Worm (Caenorhabditis elegans) whole organism, late embryonic: Measurements from ENCODE around the gene F36H5.9.

Experiments
- C08G9.2 ChIP-seq: sonication (generic microtip); optimal IDR thresholded peaks from 2 replicates; lab custom pipeline; 2016; ENCODE audit warnings: mild to moderate bottlenecking, missing genetic modification characterization, moderate library complexity, missing compliant biosample characterization
- C38D4.7 ChIP-seq: fragments of 200-800 bp; sonication (Bioruptor generic); optimal IDR thresholded peaks from 2 replicates; lab custom pipeline; 2018; ENCODE audit warnings: mild to moderate bottlenecking, missing genetic modification characterization, moderate library complexity, missing compliant biosample characterization
- F13H6.1 ChIP-seq: sonication (generic microtip); optimal IDR thresholded peaks from 2 replicates; lab custom pipeline; 2016; ENCODE audit warnings: missing genetic modification characterization, missing compliant biosample characterization
- Y22D7AL.16 ChIP-seq: sonication (generic microtip); optimal IDR thresholded peaks from 2 replicates; lab custom pipeline; 2016; ENCODE audit warnings: missing genetic modification characterization, missing compliant biosample characterization
- ceh-18 ChIP-seq: sonication (generic microtip); optimal IDR thresholded peaks from 2 replicates; lab custom pipeline; 2016; ENCODE audit warnings: missing genetic modification characterization, missing compliant biosample characterization
- ceh-30 ChIP-seq: fragments of 150-350 bp; optimal IDR thresholded peaks from 2 replicates; lab custom pipeline; 2014; ENCODE audit warnings: missing biosample characterization, missing genetic modification characterization
- ceh-34 ChIP-seq: sonication (generic microtip); optimal IDR thresholded peaks from 2 replicates; lab custom pipeline; 2016; ENCODE audit warnings: mild to moderate bottlenecking, missing genetic modification characterization, missing compliant biosample characterization
- ceh-48 ChIP-seq: sonication (generic microtip); optimal IDR thresholded peaks from 2 replicates; lab custom pipeline; 2016; ENCODE audit warnings: missing genetic modification characterization, inconsistent platforms, missing compliant biosample characterization
- che-1 ChIP-seq: sonication (generic microtip); optimal IDR thresholded peaks from 2 replicates; lab custom pipeline; 2016; ENCODE audit warnings: mild to moderate bottlenecking, missing genetic modification characterization, missing compliant biosample characterization
- dmd-4 ChIP-seq: sonication (generic microtip); optimal IDR thresholded peaks from 2 replicates; lab custom pipeline; 2016; ENCODE audit warnings: borderline replicate concordance, missing genetic modification characterization, missing compliant biosample characterization
- dve-1 ChIP-seq: sonication (generic microtip); optimal IDR thresholded peaks from 2 replicates; lab custom pipeline; 2017; ENCODE audit warnings: antibody characterized with exemption, mild to moderate bottlenecking, missing genetic modification characterization, missing compliant biosample characterization
- elt-4 ChIP-seq: sonication (generic microtip); optimal IDR thresholded peaks from 2 replicates; lab custom pipeline; 2016; ENCODE audit warnings: missing genetic modification characterization, missing compliant biosample characterization
- ets-4 ChIP-seq: sonication (generic microtip); optimal IDR thresholded peaks from 2 replicates; lab custom pipeline; 2016; ENCODE audit warnings: missing genetic modification characterization, missing compliant biosample characterization
- fax-1 ChIP-seq: sonication (generic microtip); optimal IDR thresholded peaks from 2 replicates; lab custom pipeline; 2016; ENCODE audit warnings: missing genotype, missing genetic modification characterization, missing compliant biosample characterization
- gmeb-2 ChIP-seq: sonication (generic microtip); optimal IDR thresholded peaks from 2 replicates; lab custom pipeline; 2016; ENCODE audit warnings: missing genetic modification characterization, inconsistent platforms, missing compliant biosample characterization
- hlh-13 ChIP-seq: fragments of 200-800 bp; sonication (Bioruptor generic); optimal IDR thresholded peaks from 2 replicates; lab custom pipeline; 2018; ENCODE audit warnings: mild to moderate bottlenecking, missing genetic modification characterization, missing compliant biosample characterization
- hlh-30 ChIP-seq: sonication (generic microtip); optimal IDR thresholded peaks from 2 replicates; lab custom pipeline; 2017; ENCODE audit warnings: antibody characterized with exemption, missing genetic modification characterization, missing compliant biosample characterization; ENCODE audit not compliant: insufficient read depth
- hlh-6 ChIP-seq: sonication (generic microtip); optimal IDR thresholded peaks from 2 replicates; lab custom pipeline; 2016; ENCODE audit warnings: missing genotype, missing genetic modification characterization, missing compliant biosample characterization
- hlh-8 ChIP-seq: sonication (generic microtip); optimal IDR thresholded peaks from 2 replicates; lab custom pipeline; 2016; ENCODE audit warnings: missing genotype, missing genetic modification characterization, missing compliant biosample characterization
- mec-3 ChIP-seq: sonication (generic microtip); optimal IDR thresholded peaks from 2 replicates; lab custom pipeline; 2016; ENCODE audit warnings: borderline replicate concordance, missing genetic modification characterization, missing compliant biosample characterization
- nfya-1 ChIP-seq: sonication (generic microtip); optimal IDR thresholded peaks from 2 replicates; lab custom pipeline; 2017; ENCODE audit warnings: missing genetic modification characterization, mild to moderate bottlenecking, missing compliant biosample characterization, antibody characterized with exemption, moderate library complexity
- nhr-11 ChIP-seq: fragments of 150-350 bp; optimal IDR thresholded peaks from 2 replicates; lab custom pipeline; 2014; ENCODE audit warnings: missing biosample characterization, missing genetic modification characterization
- pat-9 ChIP-seq: fragments of 200-800 bp; sonication (Bioruptor generic); optimal IDR thresholded peaks from 2 replicates; lab custom pipeline; 2018; ENCODE audit warnings: mild to moderate bottlenecking, missing genetic modification characterization, moderate library complexity, missing compliant biosample characterization
- pax-1 ChIP-seq: fragments of 150-350 bp; optimal IDR thresholded peaks from 2 replicates; lab custom pipeline; 2014; ENCODE audit warnings: missing biosample characterization, missing genetic modification characterization
- pha-2 ChIP-seq: sonication (generic microtip); optimal IDR thresholded peaks from 2 replicates; lab custom pipeline; 2017; ENCODE audit warnings: mild to moderate bottlenecking, missing genetic modification characterization, missing compliant biosample characterization
- pha-4 ChIP-seq: fragments of 150-350 bp; optimal IDR thresholded peaks from 2 replicates; lab custom pipeline; 2018; ENCODE audit warnings: missing biosample characterization, missing genetic modification reagents, missing genetic modification characterization
- pqm-1 ChIP-seq: sonication (generic microtip); optimal IDR thresholded peaks from 2 replicates; lab custom pipeline; 2016; ENCODE audit warnings: missing genetic modification characterization, missing compliant biosample characterization
- pros-1 ChIP-seq: fragments of 150-350 bp; optimal IDR thresholded peaks from 2 replicates; lab custom pipeline; 2014; ENCODE audit warnings: missing biosample characterization, missing genetic modification reagents, missing genetic modification characterization
- rnt-1 ChIP-seq: sonication (generic microtip); optimal IDR thresholded peaks from 2 replicates; lab custom pipeline; 2016; ENCODE audit warnings: missing genetic modification characterization, missing compliant biosample characterization
- sdc-2 ChIP-seq: sonication (generic microtip); optimal IDR thresholded peaks from 2 replicates; lab custom pipeline; 2016; ENCODE audit warnings: missing genotype, missing genetic modification characterization, missing compliant biosample characterization
- syd-9 ChIP-seq: sonication (generic microtip); optimal IDR thresholded peaks from 2 replicates; lab custom pipeline; 2016; ENCODE audit warnings: mild to moderate bottlenecking, missing genetic modification characterization, moderate library complexity, missing compliant biosample characterization
- tbx-7 ChIP-seq: sonication (generic microtip); optimal IDR thresholded peaks from 2 replicates; lab custom pipeline; 2016; ENCODE audit warnings: missing genotype, missing genetic modification characterization, missing compliant biosample characterization
- unc-3 ChIP-seq, 2 experiments: fragments of 200-800 bp in 1 of 2; sonication (Bioruptor generic) in 1 of 2; sonication (generic microtip) in 1 of 2; conservative IDR thresholded peaks in 1 of 2; optimal IDR thresholded peaks in 1 of 2; 2 replicates each; pipeline versions ENCODE4 v1.3.6 to Lab custom; 2016 to 2022; ENCODE audit warnings: missing compliant biosample characterization in 2 of 2, missing genetic modification characterization in 2 of 2, missing genetic modification reagents in 1 of 2

F36H5.9 gene

ce11 chrII:1738844-1739243 is 14.0 kb downstream of the F36H5.9 start, which contains the start of the genes irld-9 and irld-33:
TSS of gene irld-9 (minus strand) at chrII:1738944.
TSS of gene irld-33 (plus strand) at chrII:1739052.
- TF ChIP-seq nhr-11 (no peak), tbx-7 (tag; lab: Kevin White, UChicago) (no peak), F13H6.1 (tag; lab: Kevin White, UChicago) (no peak), pax-1 (tag; lab: Kevin White, UChicago) (no peak), ceh-34 (no peak), che-1 (tag; lab: Kevin White, UChicago) (no peak), pqm-1 (tag; lab: Kevin White, UChicago) (no peak), pros-1 (tag; lab: Kevin White, UChicago) (no peak), pha-2 (no peak), rnt-1 (tag; lab: Kevin White, UChicago) (no peak), hlh-8 (tag; lab: Kevin White, UChicago) (no peak), C38D4.7 (GFP tag; lab: Kevin White, UChicago) (no peak), elt-4 (tag; lab: Kevin White, UChicago) (no peak)

ce11 chrII:1736353-1736752 is 16.5 kb downstream of the F36H5.9 start, which contains the start of gene ceh-83:
TSS of gene ceh-83 (minus strand) at chrII:1736533.
- no peak for TF ChIP-seq rnt-1 (tag; lab: Kevin White, UChicago)

DNA sequence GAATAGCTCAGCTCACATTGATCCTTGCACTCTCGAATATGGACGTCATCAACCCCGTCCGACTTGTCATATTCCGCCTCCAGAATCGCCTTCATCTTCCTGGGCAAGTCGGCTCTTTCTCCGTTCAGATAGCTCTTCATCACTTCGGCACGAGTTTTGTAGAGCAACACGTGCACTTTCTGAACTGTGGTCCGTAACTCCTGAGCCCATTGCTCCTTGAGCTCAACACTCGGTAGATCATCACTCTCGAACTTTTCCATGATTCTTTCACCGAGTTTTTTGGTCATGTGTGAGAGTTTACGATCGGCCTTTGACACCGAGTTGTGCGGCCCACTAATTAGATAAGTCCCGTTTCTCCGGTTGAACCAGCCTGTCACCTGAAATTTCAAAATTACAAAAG is 17.7 kb downstream of the F36H5.9 start:
- TF ChIP-seq fax-1 (tag; lab: Kevin White, UChicago), result no peak

- no peak for TF ChIP-seq pha-4
- TF ChIP-seq unc-3 (GFP tag; conservative IDR thresholded peaks at IDR 0.05; lab: Robert Waterston, UW), result no peak
- no peak for TF ChIP-seq unc-3 (tag; optimal IDR thresholded peaks at IDR 0.05; lab: Kevin White, UChicago)
- no peak for TF ChIP-seq pqm-1 (tag; lab: Kevin White, UChicago)
- TF ChIP-seq pax-1 (tag; lab: Kevin White, UChicago), result no peak
- no peak for TF ChIP-seq hlh-13 (GFP tag; lab: Kevin White, UChicago)
- no peak for TF ChIP-seq ceh-30 (tag; lab: Kevin White, UChicago)
- TF ChIP-seq nfya-1 (tag; lab: Kevin White, UChicago), result no peak
- TF ChIP-seq dve-1, result no peak
- no peak for TF ChIP-seq hlh-6
- TF ChIP-seq ceh-18, result no peak
These were observed 21.0 kb downstream of the F36H5.9 start, which contains the start of gene ceh-82 for ce11 chrII:1731932-1732331. TSS of gene ceh-82 (plus strand) at chrII:1732232.

ce11 chrII:1730103-1730502 is 22.8 kb downstream of the F36H5.9 start, which contains the start of gene ceh-81:
TSS of gene ceh-81 (plus strand) at chrII:1730403.
- TF ChIP-seq gmeb-2 (tag; lab: Kevin White, UChicago) (no peak), syd-9 (no peak), C08G9.2 (tag; lab: Kevin White, UChicago) (no peak), pat-9 (no peak), Y22D7AL.16 (tag; lab: Kevin White, UChicago) (no peak), ets-4 (no peak), che-1 (tag; lab: Kevin White, UChicago) (no peak), pha-4 (no peak), hlh-30 (no peak), sdc-2 (tag; lab: Kevin White, UChicago) (no peak), ceh-48 (tag; lab: Kevin White, UChicago) (no peak), C38D4.7 (GFP tag; lab: Kevin White, UChicago) (no peak), unc-3 (GFP tag; conservative IDR thresholded peaks at IDR 0.05; lab: Robert Waterston, UW) (no peak), unc-3 (tag; optimal IDR thresholded peaks at IDR 0.05; lab: Kevin White, UChicago) (no peak), mec-3 (tag; lab: Kevin White, UChicago) (no peak), dmd-4 (tag; lab: Kevin White, UChicago) (no peak)
- TF ChIP-seq, all 69 proteins: peak for 0
